Fruit fly (Drosophila melanogaster) whole organism, pupa: Measurements from ENCODE around the gene CG16953.

Experiments used
- CG10348 ChIP-seq: fragments of 200-800 bp; sonication (Bioruptor generic); IDR thresholded peaks from 2 replicates; pipeline ENCODE4 v1.3.6; 2022; ENCODE audit warnings: missing biosample characterization, missing genetic modification characterization
- CG12605 ChIP-seq: fragments of 200-800 bp; sonication (Bioruptor generic); IDR thresholded peaks from 2 replicates; pipeline ENCODE4 v1.3.6; 2022; ENCODE audit warnings: missing biosample characterization, missing genetic modification characterization
- CG13204 ChIP-seq: fragments of 200-800 bp; sonication (Bioruptor generic); optimal IDR thresholded peaks from 2 replicates; lab custom pipeline; 2018; ENCODE audit warnings: missing biosample characterization, mild to moderate bottlenecking, missing genetic modification characterization, moderate library complexity
- CG14655 ChIP-seq: fragments of 200-800 bp; sonication (Bioruptor generic); optimal IDR thresholded peaks from 3 replicates; lab custom pipeline; 2017; ENCODE audit warnings: mild to moderate bottlenecking, missing biosample characterization, missing genetic modification reagents, missing genetic modification characterization
- CG15710 ChIP-seq: fragments of 200-800 bp; sonication (Bioruptor generic); optimal IDR thresholded peaks from 2 replicates; lab custom pipeline; 2018; ENCODE audit warnings: missing biosample characterization, mild to moderate bottlenecking, missing genetic modification characterization, moderate library complexity
- CG17806 ChIP-seq: fragments of 200-800 bp; sonication (Bioruptor generic); optimal IDR thresholded peaks from 2 replicates; lab custom pipeline; 2018; ENCODE audit warnings: missing biosample characterization, mild to moderate bottlenecking, missing genetic modification characterization, moderate library complexity
- CG32121 ChIP-seq: fragments of 200-800 bp; sonication (Bioruptor generic); IDR thresholded peaks from 2 replicates; pipeline ENCODE4 v1.3.6; 2022; ENCODE audit warnings: missing biosample characterization, missing genetic modification characterization
- CG34367 ChIP-seq: fragments of 200-800 bp; sonication (Bioruptor generic); optimal IDR thresholded peaks from 2 replicates; lab custom pipeline; 2018; ENCODE audit warnings: missing biosample characterization, mild to moderate bottlenecking, missing genetic modification characterization
- CG4496 ChIP-seq: fragments of 200-800 bp; sonication (Bioruptor generic); IDR thresholded peaks from 3 replicates; pipeline ENCODE4 v1.3.6; 2022; ENCODE audit warnings: missing biosample characterization, missing genetic modification characterization
- CG8159 ChIP-seq: fragments of 200-800 bp; sonication (Bioruptor generic); optimal IDR thresholded peaks from 3 replicates; lab custom pipeline; 2018; ENCODE audit warnings: missing biosample characterization, mild to moderate bottlenecking, missing genetic modification characterization, moderate library complexity
- CG8301 ChIP-seq: fragments of 200-800 bp; sonication (Bioruptor generic); optimal IDR thresholded peaks from 2 replicates; lab custom pipeline; 2018; ENCODE audit warnings: missing biosample characterization, mild to moderate bottlenecking, missing genetic modification characterization
- CG9948 ChIP-seq: fragments of 200-800 bp; sonication (Bioruptor generic); optimal IDR thresholded peaks from 2 replicates; lab custom pipeline; 2018; ENCODE audit warnings: missing biosample characterization, mild to moderate bottlenecking, missing genetic modification characterization, moderate library complexity
- D1 ChIP-seq: fragments of 200-800 bp; sonication (Bioruptor generic); optimal IDR thresholded peaks from 2 replicates; lab custom pipeline; 2018; ENCODE audit warnings: missing biosample characterization, mild to moderate bottlenecking, missing genetic modification characterization, moderate library complexity
- EcR ChIP-seq: fragments of 200-800 bp; sonication (Bioruptor generic); optimal IDR thresholded peaks from 3 replicates; lab custom pipeline; 2019; ENCODE audit warnings: missing biosample characterization, missing genetic modification characterization, mild to moderate bottlenecking, moderate library complexity, missing genetic modification reagents
- Ets98B ChIP-seq: fragments of 200-800 bp; sonication (Bioruptor generic); IDR thresholded peaks from 2 replicates; pipeline ENCODE4 v1.3.6; 2022; ENCODE audit warnings: missing biosample characterization, missing genetic modification characterization
- Pif1A ChIP-seq: fragments of 200-800 bp; sonication (Bioruptor generic); optimal IDR thresholded peaks from 3 replicates; lab custom pipeline; 2016; ENCODE audit warnings: missing biosample characterization, missing genetic modification characterization
- Pif1B ChIP-seq: fragments of 200-800 bp; sonication (Bioruptor generic); optimal IDR thresholded peaks from 3 replicates; lab custom pipeline; 2016; ENCODE audit warnings: missing biosample characterization, missing genetic modification characterization
- Snoo ChIP-seq: fragments of 200-800 bp; sonication (Bioruptor generic); optimal IDR thresholded peaks from 3 replicates; lab custom pipeline; 2017; ENCODE audit warnings: missing biosample characterization, mild to moderate bottlenecking, missing genetic modification characterization, inconsistent platforms
- fd96Ca ChIP-seq: fragments of 200-800 bp; sonication (Bioruptor generic); IDR thresholded peaks from 3 replicates; pipeline ENCODE4 v1.3.6; 2022; ENCODE audit warnings: missing biosample characterization, missing genetic modification characterization
- gl ChIP-seq: fragments of 200-800 bp; sonication (Bioruptor generic); optimal IDR thresholded peaks from 2 replicates; lab custom pipeline; 2018; ENCODE audit warnings: missing biosample characterization, mild to moderate bottlenecking, missing genetic modification characterization
- rn ChIP-seq: fragments of 200-800 bp; sonication (Bioruptor generic); IDR thresholded peaks from 2 replicates; pipeline ENCODE4 v1.3.6; 2022; ENCODE audit warnings: missing biosample characterization, missing genetic modification characterization

The CG16953 gene

dm6 chr3R:20549017-20549854 lies 36.4 kb downstream of the CG16953 start:
- TF ChIP-seq CG8159 (tag; lab: Kevin White, UChicago), result no peak
- no peak for TF ChIP-seq Pif1A (GFP tag; lab: Kevin White, UChicago)
- TF ChIP-seq gl, result no peak
- 0 out of 3 replicates have a peak, but pooled peaks have one; percentile 31 for TF ChIP-seq CG4496
- peak; percentile 60 for TF ChIP-seq Ets98B (GFP tag; lab: Robert Waterston, UW)
- no peak for TF ChIP-seq CG8301 (tag; lab: Kevin White, UChicago)
- TF ChIP-seq EcR (GFP tag; lab: Kevin White, UChicago), result peak; percentile 86
- no peak for TF ChIP-seq CG10348 (GFP tag; lab: Robert Waterston, UW)
- TF ChIP-seq CG32121, result 0 out of 2 replicates have a peak, but pooled peaks have one; percentile 36
- peak; percentile 55; the same call in 2 of the 3 replicates for TF ChIP-seq fd96Ca (GFP tag; lab: Robert Waterston, UW)
- TF ChIP-seq CG12605 (GFP tag; lab: Robert Waterston, UW), result 0 out of 2 replicates have a peak, but pooled peaks have one; percentile 22

dm6 chr3R:20548255-20548654 lies 37.4 kb downstream of the CG16953 start:
- TF ChIP-seq gl, result no peak
- TF ChIP-seq CG32121, result no peak
- TF ChIP-seq CG14655 (GFP tag; lab: Kevin White, UChicago), result no peak
- no peak for TF ChIP-seq CG17806 (tag; lab: Kevin White, UChicago)

dm6 chr3R:20547758-20548157 lies 37.9 kb downstream of the CG16953 start:
- TF ChIP-seq Pif1B (GFP tag; lab: Kevin White, UChicago), result no peak
- TF ChIP-seq fd96Ca (GFP tag; lab: Robert Waterston, UW), result 0 out of 3 replicates have a peak, but pooled peaks have one; percentile 48
- peak; percentile 17 for TF ChIP-seq EcR (GFP tag; lab: Kevin White, UChicago)
- TF ChIP-seq CG13204 (GFP tag; lab: Kevin White, UChicago), result peak; percentile 62
- TF ChIP-seq gl, result peak; percentile 70
- TF ChIP-seq CG9948 (tag; lab: Kevin White, UChicago), result no peak
- no peak for TF ChIP-seq CG17806 (tag; lab: Kevin White, UChicago)
- TF ChIP-seq CG15710, result peak; percentile 42
- TF ChIP-seq CG4496, result peak; percentile 66
- no peak for TF ChIP-seq CG10348 (GFP tag; lab: Robert Waterston, UW)
- TF ChIP-seq CG12605 (GFP tag; lab: Robert Waterston, UW), result peak; percentile 42; the same call in 1 of the 2 replicates
- no peak for TF ChIP-seq Pif1A (GFP tag; lab: Kevin White, UChicago)

- TF ChIP-seq CG34367, result no peak
- TF ChIP-seq gl, result no peak
- TF ChIP-seq D1, result no peak
- no peak for TF ChIP-seq CG17806 (tag; lab: Kevin White, UChicago)
- TF ChIP-seq Pif1A (GFP tag; lab: Kevin White, UChicago), result peak; percentile 17
- no peak for TF ChIP-seq CG32121
- no peak for TF ChIP-seq Snoo (tag; lab: Kevin White, UChicago)
- TF ChIP-seq CG9948 (tag; lab: Kevin White, UChicago), result no peak
- TF ChIP-seq CG14655 (GFP tag; lab: Kevin White, UChicago), result peak; percentile 18
- TF ChIP-seq CG4496, result 0 out of 3 replicates have a peak, but pooled peaks have one; percentile 6
- no peak for TF ChIP-seq CG15710
- TF ChIP-seq rn (GFP tag; lab: Robert Waterston, UW), result no peak
- no peak for TF ChIP-seq CG12605 (GFP tag; lab: Robert Waterston, UW)
- no peak for TF ChIP-seq Pif1B (GFP tag; lab: Kevin White, UChicago)
- TF ChIP-seq fd96Ca (GFP tag; lab: Robert Waterston, UW), result 0 out of 3 replicates have a peak, but pooled peaks have one; percentile 20
- no peak for TF ChIP-seq CG8159 (tag; lab: Kevin White, UChicago)
- no peak for TF ChIP-seq CG8301 (tag; lab: Kevin White, UChicago)
- no peak for TF ChIP-seq CG13204 (GFP tag; lab: Kevin White, UChicago)
- TF ChIP-seq EcR (GFP tag; lab: Kevin White, UChicago), result no peak
- no peak for TF ChIP-seq CG10348 (GFP tag; lab: Robert Waterston, UW)
- TF ChIP-seq Ets98B (GFP tag; lab: Robert Waterston, UW), result no peak; the same call in 1 of the 2 replicates
Measured at dm6 chr3R:20546662-20547620, 38.7 kb downstream of the CG16953 start.

dm6 chr3R:20545678-20546077 lies 40.0 kb downstream of the CG16953 start:
- TF ChIP-seq CG13204 (GFP tag; lab: Kevin White, UChicago), result no peak
- TF ChIP-seq Pif1B (GFP tag; lab: Kevin White, UChicago), result no peak
- TF ChIP-seq EcR (GFP tag; lab: Kevin White, UChicago), result no peak
- no peak for TF ChIP-seq CG10348 (GFP tag; lab: Robert Waterston, UW)
- no peak for TF ChIP-seq CG8301 (tag; lab: Kevin White, UChicago)
- TF ChIP-seq CG32121, result peak; percentile 26; the same call in 1 of the 2 replicates
- TF ChIP-seq Ets98B (GFP tag; lab: Robert Waterston, UW), result peak; percentile 45; the same call in 1 of the 2 replicates
- no peak for TF ChIP-seq CG9948 (tag; lab: Kevin White, UChicago)
- no peak for TF ChIP-seq rn (GFP tag; lab: Robert Waterston, UW)
- no peak for TF ChIP-seq Snoo (tag; lab: Kevin White, UChicago)
- no peak for TF ChIP-seq gl
- no peak for TF ChIP-seq Pif1A (GFP tag; lab: Kevin White, UChicago)
- no peak for TF ChIP-seq D1
- TF ChIP-seq fd96Ca (GFP tag; lab: Robert Waterston, UW), result peak; percentile 23; the same call in 1 of the 3 replicates
- 0 out of 3 replicates have a peak, but pooled peaks have one; percentile 40 for TF ChIP-seq CG4496
- no peak for TF ChIP-seq CG17806 (tag; lab: Kevin White, UChicago)
- no peak for TF ChIP-seq CG15710
- TF ChIP-seq CG12605 (GFP tag; lab: Robert Waterston, UW), result 0 out of 2 replicates have a peak, but pooled peaks have one; percentile 28
- no peak for TF ChIP-seq CG34367
- no peak for TF ChIP-seq CG8159 (tag; lab: Kevin White, UChicago)
- no peak for TF ChIP-seq CG14655 (GFP tag; lab: Kevin White, UChicago)
